Fruit fly (Drosophila melanogaster) whole organism, embryonic: ENCODE results near the gene CG32036.

Experiments
- Blimp-1 ChIP-seq: fragments of 200-800 bp; sonication (Bioruptor generic); optimal IDR thresholded peaks from 3 replicates; lab custom pipeline; 2018; ENCODE audit warnings: missing biosample characterization, missing genetic modification characterization, mild to moderate bottlenecking, moderate library complexity, missing genetic modification reagents
- CG1529 ChIP-seq: fragments of 200-800 bp; sonication (Bioruptor generic); optimal IDR thresholded peaks from 3 replicates; lab custom pipeline; 2018; ENCODE audit warnings: missing biosample characterization, missing genetic modification characterization
- CG1603 ChIP-seq: fragments of 200-800 bp; sonication (Bioruptor generic); optimal IDR thresholded peaks from 2 replicates; lab custom pipeline; 2019; ENCODE audit warnings: missing biosample characterization, mild to moderate bottlenecking, missing genetic modification characterization, moderate library complexity
- CG17186 ChIP-seq: fragments of 200-800 bp; sonication (Bioruptor generic); optimal IDR thresholded peaks from 3 replicates; lab custom pipeline; 2017; ENCODE audit warnings: missing biosample characterization, missing genetic modification reagents, missing genetic modification characterization
- CG18599 ChIP-seq: fragments of 200-800 bp; sonication (Bioruptor generic); optimal IDR thresholded peaks from 3 replicates; lab custom pipeline; 2017; ENCODE audit warnings: missing biosample characterization, missing genetic modification characterization, mild to moderate bottlenecking, moderate library complexity, missing genetic modification reagents
- CG3163 ChIP-seq: fragments of 200-800 bp; sonication (Bioruptor generic); optimal IDR thresholded peaks from 3 replicates; lab custom pipeline; 2016; ENCODE audit warnings: missing biosample characterization, missing genetic modification characterization
- CG33557 ChIP-seq: fragments of 200-800 bp; sonication (Bioruptor generic); optimal IDR thresholded peaks from 2 replicates; lab custom pipeline; 2019; ENCODE audit warnings: missing biosample characterization, mild to moderate bottlenecking, missing genetic modification characterization, moderate library complexity
- CG34376 ChIP-seq: fragments of 200-800 bp; sonication (Bioruptor generic); optimal IDR thresholded peaks from 2 replicates; lab custom pipeline; 2018; ENCODE audit warnings: missing biosample characterization, mild to moderate bottlenecking, missing genetic modification characterization
- CG3726 ChIP-seq: fragments of 200-800 bp; sonication (Bioruptor generic); IDR thresholded peaks from 3 replicates; pipeline ENCODE4, ENCODE4 v1.3.6; 2022; ENCODE audit warnings: missing biosample characterization, missing genetic modification characterization
- CG3847 ChIP-seq: fragments of 200-800 bp; sonication (Bioruptor generic); IDR thresholded peaks from 2 replicates; pipeline ENCODE4 v1.3.6; 2022; ENCODE audit warnings: missing biosample characterization, missing genetic modification characterization
- CG4820 ChIP-seq: fragments of 200-800 bp; sonication (Bioruptor generic); optimal IDR thresholded peaks from 3 replicates; lab custom pipeline; 2016; ENCODE audit warnings: missing biosample characterization, missing genetic modification characterization
- CG6765 ChIP-seq: fragments of 200-800 bp; sonication (Bioruptor generic); optimal IDR thresholded peaks from 3 replicates; lab custom pipeline; 2017; ENCODE audit warnings: missing biosample characterization, mild to moderate bottlenecking, missing genetic modification characterization
- CG7556 ChIP-seq: fragments of 200-800 bp; sonication (Bioruptor generic); optimal IDR thresholded peaks from 2 replicates; lab custom pipeline; 2017; ENCODE audit warnings: missing biosample characterization, mild to moderate bottlenecking, missing genetic modification characterization
- CG9817 ChIP-seq: fragments of 200-800 bp; sonication (Bioruptor generic); optimal IDR thresholded peaks from 2 replicates; lab custom pipeline; 2018; ENCODE audit warnings: missing biosample characterization, mild to moderate bottlenecking, missing genetic modification characterization, moderate library complexity
- Deaf1 ChIP-seq: fragments of 200-800 bp; optimal IDR thresholded peaks from 3 replicates; lab custom pipeline; 2019; ENCODE audit warnings: missing biosample characterization, mild to moderate bottlenecking, missing genetic modification characterization, moderate library complexity
- Elba2 ChIP-seq: fragments of 200-800 bp; sonication (Bioruptor generic); optimal IDR thresholded peaks from 3 replicates; lab custom pipeline; 2016; ENCODE audit warnings: missing biosample characterization, missing genetic modification characterization
- Hey ChIP-seq: fragments of 200-800 bp; sonication (Bioruptor generic); optimal IDR thresholded peaks from 3 replicates; lab custom pipeline; 2018; ENCODE audit warnings: missing biosample characterization, mild to moderate bottlenecking, missing genetic modification characterization
- Hmr ChIP-seq: fragments of 200-800 bp; sonication (Bioruptor generic); optimal IDR thresholded peaks from 3 replicates; lab custom pipeline; 2017; ENCODE audit warnings: mild to moderate bottlenecking, missing biosample characterization, missing genetic modification reagents, missing genetic modification characterization
- Med ChIP-seq: fragments of 200-800 bp; sonication (Bioruptor generic); peaks from one replicate; lab custom pipeline; 2016; ENCODE audit warnings: missing biosample characterization, missing genetic modification characterization, mild to moderate bottlenecking, inconsistent platforms, moderate library complexity
- NfI ChIP-seq: fragments of 200-800 bp; sonication (Bioruptor generic); optimal IDR thresholded peaks from 3 replicates; lab custom pipeline; 2018; ENCODE audit warnings: missing biosample characterization, mild to moderate bottlenecking, missing genetic modification characterization, moderate library complexity
- Rfx ChIP-seq: fragments of 200-800 bp; sonication (Bioruptor generic); IDR thresholded peaks from 2 replicates; pipeline ENCODE4 v1.3.6; 2022; ENCODE audit warnings: missing biosample characterization, missing genetic modification characterization
- Scr ChIP-seq: fragments of 200-800 bp; sonication (Bioruptor generic); IDR thresholded peaks from 2 replicates; pipeline ENCODE4 v1.3.6; 2022; ENCODE audit warnings: missing biosample characterization, missing genetic modification characterization; ENCODE audit not compliant: partially characterized antibody
- Taf1 ChIP-seq: fragments of 200-800 bp; sonication (Bioruptor generic); IDR thresholded peaks from 2 replicates; pipeline ENCODE4 v1.3.6; 2022; ENCODE audit warnings: missing biosample characterization, missing genetic modification characterization
- Usf ChIP-seq: fragments of 200-800 bp; sonication (Bioruptor generic); optimal IDR thresholded peaks from 2 replicates; lab custom pipeline; 2017; ENCODE audit warnings: missing genotype, missing biosample characterization, missing genetic modification characterization
- abd-A ChIP-seq: fragments of 200-800 bp; sonication (Bioruptor generic); optimal IDR thresholded peaks from 3 replicates; lab custom pipeline; 2019; ENCODE audit warnings: missing biosample characterization, mild to moderate bottlenecking, missing genetic modification characterization, moderate library complexity
- corto ChIP-seq: fragments of 200-800 bp; sonication (Bioruptor generic); optimal IDR thresholded peaks from 2 replicates; lab custom pipeline; 2016; ENCODE audit warnings: missing biosample characterization, mild to moderate bottlenecking, missing genetic modification characterization, moderate library complexity
- ewg ChIP-seq: fragments of 200-800 bp; sonication (Bioruptor generic); optimal IDR thresholded peaks from 3 replicates; lab custom pipeline; 2017; ENCODE audit warnings: mild to moderate bottlenecking, missing biosample characterization, missing genetic modification reagents, missing genetic modification characterization
- gem ChIP-seq: fragments of 200-800 bp; sonication (Bioruptor generic); optimal IDR thresholded peaks from 2 replicates; lab custom pipeline; 2019; ENCODE audit warnings: missing biosample characterization, mild to moderate bottlenecking, missing genetic modification characterization, moderate library complexity
- lmd ChIP-seq: fragments of 200-800 bp; sonication (Bioruptor generic); IDR thresholded peaks from 2 replicates; pipeline ENCODE4 v1.3.6; 2022; ENCODE audit warnings: missing biosample characterization, missing genetic modification characterization
- mirr ChIP-seq: fragments of 200-800 bp; sonication (Bioruptor generic); optimal IDR thresholded peaks from 3 replicates; lab custom pipeline; 2018; ENCODE audit warnings: missing biosample characterization, mild to moderate bottlenecking, missing genetic modification characterization
- org-1 ChIP-seq: fragments of 200-800 bp; sonication (Bioruptor generic); optimal IDR thresholded peaks from 2 replicates; lab custom pipeline; 2017; ENCODE audit warnings: missing biosample characterization, missing genetic modification characterization
- pros ChIP-seq: fragments of 200-800 bp; sonication (Bioruptor generic); optimal IDR thresholded peaks from 3 replicates; lab custom pipeline; 2019; ENCODE audit warnings: missing biosample characterization, mild to moderate bottlenecking, missing genetic modification characterization, moderate library complexity
- repo ChIP-seq: fragments of 200-800 bp; sonication (Bioruptor generic); optimal IDR thresholded peaks from 2 replicates; lab custom pipeline; 2016; ENCODE audit warnings: missing biosample characterization, missing genetic modification characterization
- sens ChIP-seq: fragments of 200-800 bp; sonication (Bioruptor generic); peaks from one replicate; lab custom pipeline; 2016; ENCODE audit warnings: missing biosample characterization, missing genetic modification characterization
- sens-2 ChIP-seq: fragments of 200-800 bp; sonication (Bioruptor generic); IDR thresholded peaks from 2 replicates; pipeline ENCODE4 v1.3.6; 2022; ENCODE audit warnings: missing biosample characterization, missing genetic modification characterization
- sima ChIP-seq: fragments of 200-800 bp; sonication (Bioruptor generic); optimal IDR thresholded peaks from 2 replicates; lab custom pipeline; 2016; ENCODE audit warnings: missing biosample characterization, missing genetic modification characterization
- sisA ChIP-seq: fragments of 200-800 bp; sonication (Bioruptor generic); IDR thresholded peaks from 2 replicates; pipeline ENCODE4 v1.3.6; 2022; ENCODE audit warnings: missing biosample characterization, missing genetic modification characterization
- wdn ChIP-seq: fragments of 200-800 bp; sonication (Bioruptor generic); IDR thresholded peaks from 2 replicates; pipeline ENCODE4 v1.3.6; 2022; ENCODE audit warnings: missing biosample characterization, missing genetic modification characterization

CG32036 gene

dm6 chr3L:9489133-9489532 lies at the start of gene CG32036:
Gene CG32036 (minus strand): TSS chr3L:9489233.
- TF ChIP-seq repo (no peak), CG17186 (no peak), sens (GFP tag; lab: Kevin White, UChicago) (peak; percentile 9)

dm6 chr3L:9528835-9529234 lies 39.8 kb upstream of the CG32036 start, which contains the start of gene Or67a:
Gene Or67a (plus strand): TSS chr3L:9529067.
- TF ChIP-seq CG9817, result no peak
- TF ChIP-seq wdn (GFP tag; lab: Robert Waterston, UW), result no peak
- TF ChIP-seq CG33557 (GFP tag; lab: Kevin White, UChicago), result peak; percentile 15
- no peak for TF ChIP-seq Elba2 (GFP tag; lab: Kevin White, UChicago)
- no peak for TF ChIP-seq sens-2 (GFP tag; lab: Robert Waterston, UW)
- TF ChIP-seq NfI, result no peak
- TF ChIP-seq sima (GFP tag; lab: Kevin White, UChicago), result no peak
- TF ChIP-seq Deaf1, result peak; percentile 16
- TF ChIP-seq ewg (GFP tag; lab: Kevin White, UChicago), result no peak
- no peak for TF ChIP-seq Hey (tag; lab: Kevin White, UChicago)
- TF ChIP-seq pros (GFP tag; lab: Kevin White, UChicago), result no peak
- TF ChIP-seq Blimp-1 (GFP tag; lab: Kevin White, UChicago), result peak; percentile 95

- TF ChIP-seq abd-A (tag; lab: Kevin White, UChicago), result peak; percentile 24
- peak; percentile 24 for TF ChIP-seq Med (GFP tag; lab: Kevin White, UChicago)
- peak; percentile 14 for TF ChIP-seq CG18599 (GFP tag; lab: Kevin White, UChicago)
- TF ChIP-seq Usf (GFP tag; lab: Kevin White, UChicago), result no peak
- TF ChIP-seq Hmr (GFP tag; lab: Kevin White, UChicago), result peak; percentile 9
- no peak for TF ChIP-seq org-1 (GFP tag; lab: Kevin White, UChicago)
- peak; percentile 16 for TF ChIP-seq mirr (GFP tag; lab: Kevin White, UChicago)
These were observed 36.4 kb upstream of the CG32036 start, which contains the start of gene CG33700 for dm6 chr3L:9525444-9525843. Gene CG33700 (minus strand): TSS chr3L:9525544.

- TF ChIP-seq CG7556 (GFP tag; lab: Kevin White, UChicago) (no peak), CG3726 (no peak), CG3847 (no peak), corto (GFP tag; lab: Kevin White, UChicago) (no peak), CG34376 (GFP tag; lab: Kevin White, UChicago) (no peak), lmd (GFP tag; lab: Robert Waterston, UW) (no peak), CG1529 (no peak), sisA (GFP tag; lab: Robert Waterston, UW) (no peak), Rfx (GFP tag; lab: Robert Waterston, UW) (no peak), Taf1 (GFP tag; lab: Robert Waterston, UW) (no peak), CG6765 (GFP tag; lab: Kevin White, UChicago) (no peak), CG3163 (GFP tag; lab: Kevin White, UChicago) (no peak), Elba2 (GFP tag; lab: Kevin White, UChicago) (no peak), CG4820 (GFP tag; lab: Kevin White, UChicago) (no peak), CG1603 (tag; lab: Kevin White, UChicago) (no peak), Scr (no peak), gem (tag; lab: Kevin White, UChicago) (no peak)
These were observed 24.3 kb upstream of the CG32036 start, which contains the start of gene CG33702 for dm6 chr3L:9513309-9513708. Gene CG33702 (minus strand): TSS chr3L:9513409.
